Worm (Caenorhabditis elegans): ENCODE results near the gene srz-10.
A peak's percentile ranks its signal among the peaks of the same experiment; 100 is the strongest.

Gene srz-10

DNA sequence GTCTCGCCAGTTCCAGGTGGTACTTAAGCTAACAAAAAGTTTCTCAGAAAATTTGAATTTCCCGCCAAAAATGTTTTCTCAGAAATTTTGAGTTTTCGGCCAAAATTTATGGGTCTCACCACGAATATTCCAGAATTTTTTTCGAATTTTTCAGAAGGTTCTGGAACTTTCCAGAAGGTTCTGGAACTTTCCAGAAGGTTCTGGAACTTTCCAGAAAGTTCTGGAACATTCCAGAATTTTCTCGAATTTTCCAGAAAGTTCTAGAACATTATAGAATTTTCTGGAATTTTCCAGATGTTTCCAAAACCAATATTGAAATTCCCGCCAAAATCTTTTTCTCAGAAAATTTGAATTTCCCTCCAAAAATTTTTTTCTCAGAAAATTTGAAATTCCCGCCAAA, 13.5 kb downstream of the srz-10 start:
- TF ChIP-seq madf-6 (GFP tag; IDR thresholded peaks at IDR 0.05) (peak; percentile 50), hsf-1 (GFP tag; IDR thresholded peaks at IDR 0.05) (peak; percentile 96), ceh-100 (GFP tag; IDR thresholded peaks at IDR 0.05) (peak; percentile 53), egrh-3 (GFP tag; IDR thresholded peaks at IDR 0.05) (0 out of 2 replicates have a peak, but pooled peaks have one; percentile 19), egl-44 (GFP tag; IDR thresholded peaks at IDR 0.05) (peak; percentile 29; the same call in 1 of the 2 replicates), dox-1 (GFP tag; IDR thresholded peaks at IDR 0.05) (peak; percentile 77), ceh-40 (GFP tag; IDR thresholded peaks at IDR 0.05) (peak; percentile 63; the same call in 1 of the 2 replicates)

DNA sequence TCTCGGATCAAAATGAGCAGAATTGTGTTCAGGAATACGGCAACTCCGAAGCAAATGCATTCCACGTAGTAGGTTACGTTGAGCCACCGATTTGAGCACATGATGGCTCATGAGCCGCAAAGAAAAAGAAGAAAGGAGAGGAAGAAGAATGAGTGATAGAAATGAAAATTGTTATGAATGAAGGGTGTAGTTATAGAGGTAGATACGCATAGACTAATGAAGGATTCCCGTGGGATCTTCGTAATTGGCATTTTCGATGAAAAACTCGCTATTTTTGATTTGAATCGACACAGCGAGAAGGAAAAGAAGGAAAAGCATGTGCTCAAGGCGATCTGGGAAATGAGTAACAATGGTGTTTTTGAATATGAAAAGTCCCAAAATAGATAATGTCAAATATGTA, 15.0 kb downstream of the srz-10 start, which contains the start of gene str-96:
TSS of gene str-96 (minus strand) at position 101 of the 400 bp plus-strand sequence.
- no peak for TF ChIP-seq ztf-26 (tag; optimal IDR thresholded peaks at IDR 0.05)
- TF ChIP-seq lin-54 (GFP tag; optimal IDR thresholded peaks at IDR 0.05) = no peak
- TF ChIP-seq C17E4.6 (GFP tag; IDR thresholded peaks at IDR 0.05) = no peak
- TF ChIP-seq rcor-1 (GFP tag; IDR thresholded peaks at IDR 0.05) = no peak
- TF ChIP-seq tbx-9 (tag; optimal IDR thresholded peaks at IDR 0.05; ENCODE audit: borderline replicate concordance) = no peak
- TF ChIP-seq Y53F4B.3 (GFP tag; IDR thresholded peaks at IDR 0.05) = no peak
- no peak for TF ChIP-seq snpc-1.1 (tag; optimal IDR thresholded peaks at IDR 0.05; ENCODE audit: insufficient read depth)
- no peak for TF ChIP-seq nhr-120 (GFP tag; IDR thresholded peaks at IDR 0.05)
- no peak for TF ChIP-seq zim-3 (tag; optimal IDR thresholded peaks at IDR 0.05)
- TF ChIP-seq hlh-26 (GFP tag; conservative IDR thresholded peaks at IDR 0.05) = no peak
- TF ChIP-seq Y67H2A.10 (GFP tag; conservative IDR thresholded peaks at IDR 0.05) = no peak
- no peak for TF ChIP-seq attf-3 (GFP tag; conservative IDR thresholded peaks at IDR 0.05)
- no peak for TF ChIP-seq nfya-2 (GFP tag; IDR thresholded peaks at IDR 0.05)
- TF ChIP-seq chd-7 (tag; optimal IDR thresholded peaks at IDR 0.05) = no peak
- TF ChIP-seq ceh-58 (GFP tag; IDR thresholded peaks at IDR 0.05) = no peak
- TF ChIP-seq die-1 (tag; optimal IDR thresholded peaks at IDR 0.05) = no peak
- no peak for TF ChIP-seq ztf-22 (GFP tag; optimal IDR thresholded peaks at IDR 0.05)
- no peak for TF ChIP-seq K11D2.4 (GFP tag; IDR thresholded peaks at IDR 0.05)
- TF ChIP-seq lag-1 (GFP tag; IDR thresholded peaks at IDR 0.05) = no peak

DNA sequence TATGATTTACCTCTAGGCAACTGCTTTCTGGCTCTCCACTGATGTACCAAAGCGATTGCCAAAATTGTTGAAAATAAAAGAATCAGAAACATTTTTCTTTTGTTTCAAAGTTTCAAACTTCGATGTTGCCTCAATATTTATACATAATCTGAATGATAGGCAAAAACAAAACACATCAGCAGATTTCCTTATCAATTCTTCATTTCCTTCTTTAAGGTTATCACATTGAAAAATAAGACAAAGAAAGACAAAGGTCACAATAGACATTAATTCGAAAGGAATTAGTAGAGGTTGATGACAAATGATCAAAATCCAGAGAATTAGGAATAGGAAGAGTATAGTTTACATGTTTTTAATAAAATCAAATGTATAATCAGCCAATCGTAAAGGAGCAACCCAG, 17.9 kb downstream of the srz-10 start, which contains the start of gene cyp-34A2:
TSS of gene cyp-34A2 (minus strand) at position 101 of the 400 bp plus-strand sequence.
- TF ChIP-seq mes-4 (tag; optimal IDR thresholded peaks at IDR 0.05) (no peak), let-607 (tag; optimal IDR thresholded peaks at IDR 0.05) (no peak), ama-1 (optimal IDR thresholded peaks at IDR 0.05) (no peak), ama-1 (GFP tag; optimal IDR thresholded peaks at IDR 0.05) (no peak)

DNA sequence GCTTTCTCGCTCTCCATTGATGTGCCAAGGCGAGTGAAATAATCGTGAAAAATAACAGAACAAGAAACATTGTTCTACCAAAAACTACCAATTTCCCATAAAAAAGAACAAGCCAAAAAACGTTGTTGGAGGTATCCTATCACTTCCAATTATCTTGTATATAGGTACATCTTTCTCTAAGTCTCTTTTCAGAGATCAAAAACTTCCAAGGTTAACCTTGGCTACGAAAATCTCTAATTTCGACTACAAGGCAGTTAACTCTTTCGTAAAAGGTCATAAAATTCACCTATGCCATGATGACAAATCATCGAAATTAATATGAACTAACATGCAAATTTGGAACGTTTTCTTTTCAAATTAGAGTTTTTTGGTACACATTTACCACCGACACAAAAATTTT, 21.0 kb downstream of the srz-10 start, which contains the start of gene cyp-34A1:
TSS of gene cyp-34A1 (minus strand) at position 101 of the 400 bp plus-strand sequence.
- TF ChIP-seq mxl-1 (tag; optimal IDR thresholded peaks at IDR 0.05) (no peak), K11D2.4 (GFP tag; IDR thresholded peaks at IDR 0.05) (no peak), repo-1 (tag; optimal IDR thresholded peaks at IDR 0.05) (no peak), Y53F4B.3 (GFP tag; IDR thresholded peaks at IDR 0.05) (no peak), ztf-6 (GFP tag; IDR thresholded peaks at IDR 0.05) (no peak), ztf-28 (GFP tag; IDR thresholded peaks at IDR 0.05) (no peak), unc-130 (GFP tag; optimal IDR thresholded peaks at IDR 0.05) (no peak), lsl-1 (GFP tag; optimal IDR thresholded peaks at IDR 0.05) (no peak), nhr-179 (tag; optimal IDR thresholded peaks at IDR 0.05) (no peak), fkh-3 (tag; optimal IDR thresholded peaks at IDR 0.05) (no peak), die-1 (tag; optimal IDR thresholded peaks at IDR 0.05) (no peak), egrh-3 (GFP tag; IDR thresholded peaks at IDR 0.05) (no peak), lin-40 (tag; optimal IDR thresholded peaks at IDR 0.05) (no peak), nhr-120 (GFP tag; IDR thresholded peaks at IDR 0.05) (no peak), nfyb-1 (GFP tag; IDR thresholded peaks at IDR 0.05) (no peak), cebp-1 (GFP tag; IDR thresholded peaks at IDR 0.05) (no peak), cebp-1 (tag; optimal IDR thresholded peaks at IDR 0.05) (no peak), K12H6.12 (tag; optimal IDR thresholded peaks at IDR 0.05) (no peak), attf-3 (GFP tag; conservative IDR thresholded peaks at IDR 0.05) (no peak)
